Fruit fly (Drosophila melanogaster) whole organism, embryonic: ENCODE results near the gene CG1640.

ENCODE experiments used
- Adf1 ChIP-seq: fragments of 200-800 bp; sonication (Bioruptor generic); IDR thresholded peaks from 2 replicates; pipeline ENCODE4 v1.3.6; 2022; ENCODE audit warnings: missing biosample characterization, missing genetic modification characterization
- Bgb ChIP-seq: fragments of 200-800 bp; sonication (Bioruptor generic); IDR thresholded peaks from 2 replicates; pipeline ENCODE4 v1.3.6; 2022; ENCODE audit warnings: missing biosample characterization, missing genetic modification characterization; ENCODE audit not compliant: partially characterized antibody
- CG10267 ChIP-seq: fragments of 200-800 bp; sonication (Bioruptor generic); optimal IDR thresholded peaks from 2 replicates; lab custom pipeline; 2018; ENCODE audit warnings: missing biosample characterization, mild to moderate bottlenecking, missing genetic modification characterization, moderate library complexity
- CG10462 ChIP-seq: fragments of 200-800 bp; sonication (Bioruptor generic); optimal IDR thresholded peaks from 2 replicates; lab custom pipeline; 2016; ENCODE audit warnings: missing biosample characterization, missing genetic modification characterization
- CG11504 ChIP-seq: fragments of 200-800 bp; sonication (Bioruptor generic); optimal IDR thresholded peaks from 3 replicates; lab custom pipeline; 2019; ENCODE audit warnings: missing biosample characterization, mild to moderate bottlenecking, missing genetic modification characterization, moderate library complexity
- CG11723 ChIP-seq: fragments of 200-800 bp; sonication (Bioruptor generic); optimal IDR thresholded peaks from 2 replicates; lab custom pipeline; 2017; ENCODE audit warnings: missing biosample characterization, mild to moderate bottlenecking, missing genetic modification characterization
- CG12071 ChIP-seq: fragments of 200-800 bp; sonication (Bioruptor generic); optimal IDR thresholded peaks from 3 replicates; lab custom pipeline; 2018; ENCODE audit warnings: missing biosample characterization, mild to moderate bottlenecking, missing genetic modification characterization
- CG18764 ChIP-seq: fragments of 200-800 bp; sonication (Bioruptor generic); optimal IDR thresholded peaks from 3 replicates; lab custom pipeline; 2016; ENCODE audit warnings: missing biosample characterization, missing genetic modification characterization
- CG30431 ChIP-seq: fragments of 200-800 bp; sonication (Bioruptor generic); optimal IDR thresholded peaks from 2 replicates; lab custom pipeline; 2017; ENCODE audit warnings: missing biosample characterization, missing genetic modification characterization
- CG31365 ChIP-seq: fragments of 200-800 bp; sonication (Bioruptor generic); optimal IDR thresholded peaks from 2 replicates; lab custom pipeline; 2018; ENCODE audit warnings: missing biosample characterization, mild to moderate bottlenecking, missing genetic modification characterization
- CG3163 ChIP-seq: fragments of 200-800 bp; sonication (Bioruptor generic); optimal IDR thresholded peaks from 3 replicates; lab custom pipeline; 2016; ENCODE audit warnings: missing biosample characterization, missing genetic modification characterization
- CG32532 ChIP-seq: fragments of 200-800 bp; sonication (Bioruptor generic); IDR thresholded peaks from 2 replicates; pipeline ENCODE4 v1.3.6; 2022; ENCODE audit warnings: missing biosample characterization, missing genetic modification characterization
- CG3281 ChIP-seq: fragments of 200-800 bp; sonication (Bioruptor generic); optimal IDR thresholded peaks from 3 replicates; lab custom pipeline; 2017; ENCODE audit warnings: missing biosample characterization, mild to moderate bottlenecking, missing genetic modification characterization
- CG34376 ChIP-seq: fragments of 200-800 bp; sonication (Bioruptor generic); optimal IDR thresholded peaks from 2 replicates; lab custom pipeline; 2018; ENCODE audit warnings: missing biosample characterization, mild to moderate bottlenecking, missing genetic modification characterization
- CG42726 ChIP-seq: fragments of 200-800 bp; sonication (Bioruptor generic); IDR thresholded peaks from 2 replicates; pipeline ENCODE4 v1.3.6; 2022; ENCODE audit warnings: missing biosample characterization, missing genetic modification characterization; ENCODE audit not compliant: partially characterized antibody
- CG6654 ChIP-seq: fragments of 200-800 bp; sonication (Bioruptor generic); optimal IDR thresholded peaks from 2 replicates; lab custom pipeline; 2017; ENCODE audit warnings: missing biosample characterization, mild to moderate bottlenecking, missing genetic modification characterization
- CG6683 ChIP-seq: fragments of 200-800 bp; sonication (Bioruptor generic); optimal IDR thresholded peaks from 2 replicates; lab custom pipeline; 2017; ENCODE audit warnings: missing biosample characterization, mild to moderate bottlenecking, missing genetic modification characterization, missing genetic modification reagents
- CG7963 ChIP-seq: fragments of 200-800 bp; sonication (Bioruptor generic); IDR thresholded peaks from 3 replicates; pipeline ENCODE4 v1.3.6; 2022; ENCODE audit warnings: missing biosample characterization, missing genetic modification characterization; ENCODE audit not compliant: partially characterized antibody
- CG9876 ChIP-seq: fragments of 200-800 bp; sonication (Bioruptor generic); optimal IDR thresholded peaks from 2 replicates; lab custom pipeline; 2016; ENCODE audit warnings: missing biosample characterization, missing genetic modification characterization
- CkIIα-i1 ChIP-seq: fragments of 200-800 bp; sonication (Bioruptor generic); IDR thresholded peaks from 2 replicates; pipeline ENCODE4 v1.3.6; 2022; ENCODE audit warnings: missing biosample characterization, missing genetic modification characterization
- D19A ChIP-seq: fragments of 200-800 bp; optimal IDR thresholded peaks from 3 replicates; lab custom pipeline; 2019; ENCODE audit warnings: missing biosample characterization, mild to moderate bottlenecking, missing genetic modification characterization, moderate library complexity
- Dip2 ChIP-seq: fragments of 200-800 bp; sonication (Bioruptor generic); IDR thresholded peaks from 2 replicates; pipeline ENCODE4 v1.3.6; 2022; ENCODE audit warnings: missing biosample characterization, missing genetic modification characterization
- Doc3 ChIP-seq: fragments of 200-800 bp; sonication (Bioruptor generic); IDR thresholded peaks from 3 replicates; pipeline ENCODE4 v1.3.6; 2022; ENCODE audit warnings: missing biosample characterization, missing genetic modification characterization; ENCODE audit not compliant: partially characterized antibody
- Gug ChIP-seq: fragments of 200-800 bp; sonication (Bioruptor generic); IDR thresholded peaks from 4 replicates; pipeline ENCODE4 v1.3.6; 2022; ENCODE audit warnings: missing biosample characterization, missing genetic modification characterization
- HHEX ChIP-seq: fragments of 200-800 bp; sonication (Bioruptor generic); optimal IDR thresholded peaks from 3 replicates; lab custom pipeline; 2017; ENCODE audit warnings: missing biosample characterization, mild to moderate bottlenecking, missing genetic modification characterization, missing genetic modification reagents
- Rfx ChIP-seq: fragments of 200-800 bp; sonication (Bioruptor generic); IDR thresholded peaks from 2 replicates; pipeline ENCODE4 v1.3.6; 2022; ENCODE audit warnings: missing biosample characterization, missing genetic modification characterization
- Xrp1 ChIP-seq: fragments of 200-800 bp; sonication (Bioruptor generic); IDR thresholded peaks from 2 replicates; pipeline ENCODE4 v1.3.6; 2022; ENCODE audit warnings: missing biosample characterization, missing genetic modification characterization
- az2 ChIP-seq: fragments of 200-800 bp; sonication (Bioruptor generic); optimal IDR thresholded peaks from 3 replicates; lab custom pipeline; 2016; ENCODE audit warnings: missing biosample characterization, missing genetic modification characterization
- cas ChIP-seq: fragments of 200-800 bp; sonication (Bioruptor generic); IDR thresholded peaks from 2 replicates; pipeline ENCODE4 v1.3.6; 2022; ENCODE audit warnings: missing biosample characterization, missing genetic modification characterization
- cato ChIP-seq: fragments of 200-800 bp; sonication (Bioruptor generic); optimal IDR thresholded peaks from 2 replicates; lab custom pipeline; 2016; ENCODE audit warnings: missing biosample characterization, missing genetic modification characterization, borderline replicate concordance
- ci ChIP-seq: fragments of 200-800 bp; sonication (Bioruptor generic); IDR thresholded peaks from 3 replicates; pipeline ENCODE4 v1.3.6; 2022; ENCODE audit warnings: missing biosample characterization, missing genetic modification characterization
- danr ChIP-seq: fragments of 200-800 bp; sonication (Bioruptor generic); IDR thresholded peaks from 2 replicates; pipeline ENCODE4 v1.3.6; 2022; ENCODE audit warnings: missing biosample characterization, missing genetic modification characterization
- ems ChIP-seq: fragments of 200-800 bp; sonication (Bioruptor generic); optimal IDR thresholded peaks from 3 replicates; lab custom pipeline; 2016; ENCODE audit warnings: missing biosample characterization, missing genetic modification characterization
- exex ChIP-seq: fragments of 200-800 bp; sonication (Bioruptor generic); optimal IDR thresholded peaks from 4 replicates; lab custom pipeline; 2018; ENCODE audit warnings: missing biosample characterization, mild to moderate bottlenecking, missing genetic modification characterization, moderate library complexity
- gce ChIP-seq: fragments of 200-800 bp; sonication (Bioruptor generic); IDR thresholded peaks from 3 replicates; pipeline ENCODE4 v1.3.6; 2022; ENCODE audit warnings: missing biosample characterization, missing genetic modification characterization
- gfzf ChIP-seq: fragments of 200-800 bp; sonication (Bioruptor generic); optimal IDR thresholded peaks from 2 replicates; lab custom pipeline; 2016; ENCODE audit warnings: missing biosample characterization, mild to moderate bottlenecking, missing genetic modification characterization, moderate library complexity
- her ChIP-seq: fragments of 200-800 bp; sonication (Bioruptor generic); optimal IDR thresholded peaks from 2 replicates; lab custom pipeline; 2016; ENCODE audit warnings: missing biosample characterization, missing genetic modification characterization
- hkb ChIP-seq, 2 experiments: fragments of 200-800 bp in 1 of 2; fragments of >200 bp in 1 of 2; sonication (Bioruptor generic) in 1 of 2; IDR thresholded peaks in 1 of 2; optimal IDR thresholded peaks in 1 of 2; 2 replicates each; pipeline versions ENCODE4 v1.3.6 to Lab custom; 2017 to 2022; ENCODE audit warnings: missing biosample characterization in 1 of 2, missing genetic modification characterization in 1 of 2
- jing ChIP-seq: fragments of 200-800 bp; sonication (Bioruptor generic); optimal IDR thresholded peaks from 2 replicates; lab custom pipeline; 2018; ENCODE audit warnings: missing biosample characterization, mild to moderate bottlenecking, missing genetic modification characterization
- ken ChIP-seq: fragments of 200-800 bp; sonication (Bioruptor generic); IDR thresholded peaks from 3 replicates; pipeline ENCODE4 v1.3.6; 2022; ENCODE audit warnings: missing biosample characterization, missing genetic modification characterization
- pum ChIP-seq: fragments of 200-800 bp; sonication (Bioruptor generic); optimal IDR thresholded peaks from 2 replicates; lab custom pipeline; 2016; ENCODE audit warnings: missing biosample characterization, missing genetic modification characterization
- run ChIP-seq: fragments of 200-800 bp; sonication (Bioruptor generic); optimal IDR thresholded peaks from 3 replicates; lab custom pipeline; 2018; ENCODE audit warnings: missing biosample characterization, mild to moderate bottlenecking, missing genetic modification characterization
- slp2 ChIP-seq: fragments of 200-800 bp; sonication (Bioruptor generic); optimal IDR thresholded peaks from 2 replicates; lab custom pipeline; 2016; ENCODE audit warnings: missing biosample characterization, missing genetic modification characterization
- sna ChIP-seq: fragments of 200-800 bp; sonication (Bioruptor generic); IDR thresholded peaks from 2 replicates; pipeline ENCODE4 v1.3.6; 2022; ENCODE audit warnings: missing biosample characterization, missing genetic modification characterization; ENCODE audit not compliant: partially characterized antibody
- trh ChIP-seq: fragments of 200-800 bp; sonication (Bioruptor generic); optimal IDR thresholded peaks from 2 replicates; lab custom pipeline; 2016; ENCODE audit warnings: missing biosample characterization, missing genetic modification characterization
- ttk ChIP-seq: fragments of 200-800 bp; sonication (Bioruptor generic); IDR thresholded peaks from 2 replicates; pipeline ENCODE4 v2.1.2; 2022; ENCODE audit warnings: missing biosample characterization, missing genetic modification characterization
- usp ChIP-seq: fragments of >200 bp; optimal IDR thresholded peaks from 2 replicates; lab custom pipeline; 2017; ENCODE audit warnings: missing biosample characterization, missing genetic modification characterization
- vfl ChIP-seq: fragments of 200-800 bp; sonication (Bioruptor generic); optimal IDR thresholded peaks from 2 replicates; lab custom pipeline; 2016; ENCODE audit warnings: missing biosample characterization, missing genetic modification characterization
- zf30C ChIP-seq: fragments of 200-800 bp; sonication (Bioruptor generic); optimal IDR thresholded peaks from 3 replicates; lab custom pipeline; 2018; ENCODE audit warnings: missing biosample characterization, mild to moderate bottlenecking, missing genetic modification characterization

Gene CG1640

dm6 chrX:13396378-13397099 is 26.1 kb downstream of the CG1640 start, which contains the start of gene Bcat (continued):
- TF ChIP-seq CG12071 (peak; percentile 9), CG10462 (peak; percentile 4), HHEX (GFP tag; lab: Kevin White, UChicago) (peak; percentile 63), CG11504 (tag; lab: Kevin White, UChicago) (peak; percentile 85), CG32532 (GFP tag; lab: Robert Waterston, UW) (peak; percentile 73; the same call in 1 of the 2 replicates), CG11723 (GFP tag; lab: Kevin White, UChicago) (peak; percentile 58), zf30C (peak; percentile 72), Adf1 (GFP tag; lab: Robert Waterston, UW) (no peak), CG6654 (GFP tag; lab: Kevin White, UChicago) (peak; percentile 2), usp (GFP tag; lab: Kevin White, UChicago) (no peak), az2 (GFP tag; lab: Kevin White, UChicago) (peak; percentile 49), CG3163 (GFP tag; lab: Kevin White, UChicago) (peak; percentile 96), jing (GFP tag; lab: Kevin White, UChicago) (peak; percentile 31), CG6683 (GFP tag; lab: Kevin White, UChicago) (peak; percentile 55), ttk (0 out of 2 replicates have a peak, but pooled peaks have one; percentile 32), pum (no peak), cato (GFP tag; lab: Kevin White, UChicago) (peak; percentile 54), ci (GFP tag; lab: Robert Waterston, UW) (peak; percentile 75; the same call in 2 of the 3 replicates), CG10267 (tag; lab: Kevin White, UChicago) (peak; percentile 60), vfl (GFP tag; lab: Kevin White, UChicago) (no peak), gfzf (no peak), Doc3 (GFP tag; lab: Robert Waterston, UW) (no peak), Gug (GFP tag; lab: Robert Waterston, UW) (peak; percentile 15; the same call in 1 of the 4 replicates), hkb (optimal IDR thresholded peaks at IDR 0.05; lab: Kevin White, UChicago) (no peak), hkb (GFP tag; IDR thresholded peaks at IDR 0.05; lab: Robert Waterston, UW) (peak; percentile 35; the same call in 1 of the 2 replicates), CG3281 (GFP tag; lab: Kevin White, UChicago) (peak; percentile 85), CG42726 (GFP tag; lab: Robert Waterston, UW) (no peak), danr (GFP tag; lab: Robert Waterston, UW) (peak; percentile 38; the same call in 1 of the 2 replicates), CG34376 (GFP tag; lab: Kevin White, UChicago) (peak; percentile 28), CG30431 (GFP tag; lab: Kevin White, UChicago) (peak; percentile 41), CG9876 (GFP tag; lab: Kevin White, UChicago) (no peak), Rfx (GFP tag; lab: Robert Waterston, UW) (peak; percentile 68; the same call in 1 of the 2 replicates), ken (no peak), sna (GFP tag; lab: Robert Waterston, UW) (no peak), ems (GFP tag; lab: Kevin White, UChicago) (no peak), exex (tag; lab: Kevin White, UChicago) (no peak), D19A (tag; lab: Kevin White, UChicago) (peak; percentile 35), Dip2 (no peak), CkIIα-i1 (GFP tag; lab: Robert Waterston, UW) (no peak), her (GFP tag; lab: Kevin White, UChicago) (no peak), CG18764 (GFP tag; lab: Kevin White, UChicago) (peak; percentile 24), trh (GFP tag; lab: Kevin White, UChicago) (no peak), cas (GFP tag; lab: Robert Waterston, UW) (no peak), CG7963 (GFP tag; lab: Robert Waterston, UW) (no peak), slp2 (GFP tag; lab: Kevin White, UChicago) (peak; percentile 23), Bgb (GFP tag; lab: Robert Waterston, UW) (no peak), Xrp1 (GFP tag; lab: Robert Waterston, UW) (peak; percentile 34; the same call in 1 of the 2 replicates), run (tag; lab: Kevin White, UChicago) (peak; percentile 11), gce (GFP tag; lab: Robert Waterston, UW) (0 out of 3 replicates have a peak, but pooled peaks have one; percentile 17), CG31365 (tag; lab: Kevin White, UChicago) (no peak)
